Worm (Caenorhabditis elegans) whole organism, L3 larva: ENCODE data around the gene tig-2.

Source experiments
- ZK546.5 ChIP-seq: sonication (generic microtip); optimal IDR thresholded peaks from 2 replicates; lab custom pipeline; 2017; ENCODE audit warnings: missing biosample characterization, missing genetic modification characterization
- aly-2 ChIP-seq: fragments of 150-350 bp; optimal IDR thresholded peaks from 2 replicates; lab custom pipeline; 2014; ENCODE audit warnings: missing biosample characterization, missing genetic modification characterization
- ama-1 ChIP-seq: fragments of 150-350 bp; optimal IDR thresholded peaks from 2 replicates; lab custom pipeline; 2018
- ceh-16 ChIP-seq: sonication (generic microtip); optimal IDR thresholded peaks from 2 replicates; lab custom pipeline; 2017; ENCODE audit warnings: missing biosample characterization, missing genetic modification characterization
- ceh-28 ChIP-seq: fragments of 150-350 bp; optimal IDR thresholded peaks from 2 replicates; lab custom pipeline; 2014; ENCODE audit warnings: missing biosample characterization, missing genetic modification reagents, missing genetic modification characterization
- ceh-82 ChIP-seq: fragments of 150-350 bp; optimal IDR thresholded peaks from 2 replicates; lab custom pipeline; 2014; ENCODE audit warnings: missing biosample characterization, missing genetic modification characterization
- daf-12 ChIP-seq: fragments of 150-350 bp; optimal IDR thresholded peaks from 2 replicates; lab custom pipeline; 2014; ENCODE audit warnings: missing biosample characterization, missing genetic modification reagents, missing genetic modification characterization
- egl-5 ChIP-seq: fragments of 150-350 bp; optimal IDR thresholded peaks from 2 replicates; lab custom pipeline; 2017; ENCODE audit warnings: missing biosample characterization, missing genetic modification reagents, missing genetic modification characterization, inconsistent platforms
- elt-2 ChIP-seq: sonication (generic microtip); optimal IDR thresholded peaks from 2 replicates; lab custom pipeline; 2016; ENCODE audit warnings: missing genetic modification reagents, mild to moderate bottlenecking, missing genetic modification characterization, missing compliant biosample characterization
- elt-3 ChIP-seq, 3 experiments: fragments of 150-350 bp in 1 of 3; sonication (generic microtip) in 2 of 3; optimal IDR thresholded peaks; 2 replicates in 2 of 3; 4 replicates in 1 of 3; lab custom pipeline; 2014 to 2017; ENCODE audit warnings: missing biosample characterization in 3 of 3, missing genetic modification characterization in 3 of 3
- eor-1 ChIP-seq, 2 experiments: fragments of 150-350 bp; optimal IDR thresholded peaks; 2 replicates each; lab custom pipeline; 2014 to 2018; ENCODE audit warnings: missing biosample characterization in 2 of 2, missing genetic modification characterization in 2 of 2
- fkh-10 ChIP-seq: sonication (generic microtip); optimal IDR thresholded peaks from 2 replicates; lab custom pipeline; 2017; ENCODE audit warnings: missing biosample characterization, missing genetic modification reagents, missing genetic modification characterization
- fos-1 ChIP-seq: fragments of 150-350 bp; optimal IDR thresholded peaks from 2 replicates; lab custom pipeline; 2014; ENCODE audit warnings: missing biosample characterization, missing genetic modification characterization
- hmg-11 ChIP-seq: sonication (generic microtip); optimal IDR thresholded peaks from 2 replicates; lab custom pipeline; 2016; ENCODE audit warnings: missing genetic modification characterization, missing compliant biosample characterization
- jun-1 ChIP-seq: fragments of 150-350 bp; optimal IDR thresholded peaks from 2 replicates; lab custom pipeline; 2014; ENCODE audit warnings: missing biosample characterization, missing genetic modification reagents, missing genetic modification characterization
- lin-39 ChIP-seq: fragments of 150-350 bp; optimal IDR thresholded peaks from 2 replicates; lab custom pipeline; 2018; ENCODE audit warnings: missing biosample characterization, missing genetic modification reagents, missing genetic modification characterization
- lsy-12 ChIP-seq: sonication (generic microtip); optimal IDR thresholded peaks from 2 replicates; lab custom pipeline; 2016; ENCODE audit warnings: mild to moderate bottlenecking, missing genetic modification characterization, missing compliant biosample characterization
- mdl-1 ChIP-seq: fragments of 150-350 bp; optimal IDR thresholded peaks from 2 replicates; lab custom pipeline; 2014; ENCODE audit warnings: missing biosample characterization, missing genetic modification characterization
- mml-1 ChIP-seq: fragments of 150-350 bp; sonication (generic microtip); optimal IDR thresholded peaks from 3 replicates; lab custom pipeline; 2014; ENCODE audit warnings: missing biosample characterization, missing genetic modification characterization
- nhr-11 ChIP-seq: fragments of 150-350 bp; optimal IDR thresholded peaks from 2 replicates; lab custom pipeline; 2014; ENCODE audit warnings: missing biosample characterization, missing genetic modification characterization
- nhr-12 ChIP-seq: fragments of 150-350 bp; optimal IDR thresholded peaks from 2 replicates; lab custom pipeline; 2014; ENCODE audit warnings: missing biosample characterization, missing genetic modification characterization
- nhr-237 ChIP-seq: fragments of 150-350 bp; optimal IDR thresholded peaks from 2 replicates; lab custom pipeline; 2014; ENCODE audit warnings: missing biosample characterization, missing genetic modification characterization
- nhr-25 ChIP-seq: sonication (generic microtip); optimal IDR thresholded peaks from 2 replicates; lab custom pipeline; 2017; ENCODE audit warnings: missing biosample characterization, missing genetic modification characterization
- nhr-28 ChIP-seq: fragments of 150-350 bp; optimal IDR thresholded peaks from 2 replicates; lab custom pipeline; 2014; ENCODE audit warnings: missing biosample characterization, missing genetic modification characterization
- nhr-43 ChIP-seq: sonication (generic microtip); optimal IDR thresholded peaks from 2 replicates; lab custom pipeline; 2016; ENCODE audit warnings: mild to moderate bottlenecking, missing genetic modification characterization, missing compliant biosample characterization; ENCODE audit not compliant: poor library complexity, severe bottlenecking
- nhr-67 ChIP-seq: fragments of 150-350 bp; optimal IDR thresholded peaks from 2 replicates; lab custom pipeline; 2014; ENCODE audit warnings: missing biosample characterization, missing genetic modification characterization
- nhr-76 ChIP-seq: fragments of 150-350 bp; sonication (generic microtip); optimal IDR thresholded peaks from 5 replicates; lab custom pipeline; 2014; ENCODE audit warnings: missing biosample characterization, missing genetic modification characterization
- nhr-77 ChIP-seq: fragments of 150-350 bp; optimal IDR thresholded peaks from 2 replicates; lab custom pipeline; 2014; ENCODE audit warnings: missing biosample characterization, missing genetic modification characterization
- pha-4 ChIP-seq: fragments of 150-350 bp; optimal IDR thresholded peaks from 2 replicates; lab custom pipeline; 2014; ENCODE audit warnings: missing biosample characterization, missing genetic modification reagents, missing genetic modification characterization
- pqm-1 ChIP-seq: fragments of 150-350 bp; optimal IDR thresholded peaks from 2 replicates; lab custom pipeline; 2017; ENCODE audit warnings: missing biosample characterization, missing genetic modification characterization, inconsistent platforms
- sea-2 ChIP-seq: fragments of 150-350 bp; sonication (generic microtip); optimal IDR thresholded peaks from 4 replicates; lab custom pipeline; 2014; ENCODE audit warnings: missing biosample characterization, missing genetic modification reagents, missing genetic modification characterization
- skn-1 ChIP-seq: fragments of 150-350 bp; optimal IDR thresholded peaks from 2 replicates; lab custom pipeline; 2014; ENCODE audit warnings: missing biosample characterization, missing genetic modification characterization
- snpc-4 ChIP-seq: fragments of 150-350 bp; optimal IDR thresholded peaks from 2 replicates; lab custom pipeline; 2014; ENCODE audit warnings: missing biosample characterization, missing genetic modification characterization
- tbx-2 ChIP-seq: sonication (generic microtip); optimal IDR thresholded peaks from 2 replicates; lab custom pipeline; 2016; ENCODE audit warnings: mild to moderate bottlenecking, missing genetic modification characterization, missing compliant biosample characterization
- unc-39 ChIP-seq: sonication (generic microtip); optimal IDR thresholded peaks from 4 replicates; lab custom pipeline; 2017; ENCODE audit warnings: missing biosample characterization, missing genetic modification characterization
- unc-62 ChIP-seq: fragments of 150-350 bp; sonication (generic microtip); optimal IDR thresholded peaks from 4 replicates; lab custom pipeline; 2014; ENCODE audit warnings: missing biosample characterization, missing genetic modification reagents, missing genetic modification characterization
- zag-1 ChIP-seq: fragments of 150-350 bp; optimal IDR thresholded peaks from 2 replicates; lab custom pipeline; 2014; ENCODE audit warnings: missing biosample characterization, missing genetic modification characterization
- ztf-11 ChIP-seq: fragments of 150-350 bp; optimal IDR thresholded peaks from 2 replicates; lab custom pipeline; 2014; ENCODE audit warnings: missing biosample characterization, missing genetic modification characterization
- ztf-4 ChIP-seq: fragments of 150-350 bp; optimal IDR thresholded peaks from 2 replicates; lab custom pipeline; 2014; ENCODE audit warnings: missing biosample characterization, missing genetic modification characterization

tig-2 gene

DNA sequence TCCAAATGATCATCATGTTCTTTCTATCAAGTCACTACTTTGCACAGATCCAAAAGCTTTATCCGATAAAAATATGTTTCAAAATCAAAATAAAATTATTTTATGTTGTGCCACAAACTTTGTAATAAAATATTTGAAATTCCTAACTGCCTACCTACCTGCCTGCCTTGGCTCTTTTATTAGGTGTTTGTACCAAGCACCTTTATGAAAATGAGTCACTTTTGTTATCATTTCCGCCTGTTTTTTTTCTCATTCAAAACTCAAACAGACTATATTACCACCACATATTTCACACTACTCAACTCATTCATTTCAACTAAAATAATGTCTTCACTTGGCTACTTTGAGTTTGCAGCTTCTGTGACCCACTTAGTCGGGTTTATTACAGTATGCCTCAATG is 5.5 kb downstream of the tig-2 start, which contains the start of gene F39G3.4:
TSS of gene F39G3.4 (plus strand) at position 301 of the 400 bp plus-strand sequence.
- TF ChIP-seq nhr-237 (tag; lab: Kevin White, UChicago) (no peak), jun-1 (tag; lab: Kevin White, UChicago) (no peak), hmg-11 (tag; lab: Kevin White, UChicago) (no peak), nhr-76 (no peak), ceh-16 (tag; lab: Kevin White, UChicago) (no peak), nhr-12 (tag; lab: Kevin White, UChicago) (no peak), snpc-4 (tag; lab: Kevin White, UChicago) (no peak)

DNA sequence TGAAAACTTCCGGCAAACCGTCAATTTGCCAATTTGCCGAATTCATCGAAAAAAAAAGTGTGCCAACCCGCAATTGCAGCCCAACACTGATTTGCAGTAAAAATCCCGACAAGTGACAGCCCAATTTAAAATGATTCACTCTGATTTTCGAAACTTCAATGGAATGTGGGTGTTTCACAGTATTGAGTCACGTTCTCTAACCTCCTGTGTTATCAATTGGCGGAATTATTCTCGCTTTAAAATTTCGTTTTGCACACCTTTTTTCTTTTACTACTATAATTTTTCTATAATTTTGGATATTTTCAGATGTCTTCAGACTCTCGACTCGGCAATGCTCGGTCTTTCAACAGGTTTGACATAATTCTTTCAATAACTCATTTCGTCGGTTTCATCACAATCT is 7.6 kb downstream of the tig-2 start, which contains the start of gene F39G3.5:
TSS of gene F39G3.5 (plus strand) at position 301 of the 400 bp plus-strand sequence.
- TF ChIP-seq nhr-43 (tag; lab: Kevin White, UChicago) = no peak
- no peak for TF ChIP-seq tbx-2 (tag; lab: Kevin White, UChicago)
- TF ChIP-seq eor-1 (tag; optimal IDR thresholded peaks at IDR 0.05; lab: Kevin White, UChicago) = no peak
- no peak for TF ChIP-seq nhr-11 (tag; lab: Kevin White, UChicago)
- TF ChIP-seq ztf-4 (tag; lab: Kevin White, UChicago) = no peak
- no peak for TF ChIP-seq fos-1
- no peak for TF ChIP-seq zag-1
- no peak for TF ChIP-seq nhr-28
- no peak for TF ChIP-seq aly-2 (tag; lab: Kevin White, UChicago)
- TF ChIP-seq nhr-77 = no peak
- no peak for TF ChIP-seq skn-1 (tag; lab: Kevin White, UChicago)
- no peak for TF ChIP-seq snpc-4 (tag; lab: Kevin White, UChicago)
- no peak for TF ChIP-seq unc-62 (GFP tag; lab: Kevin White, UChicago)
- no peak for TF ChIP-seq ama-1
- no peak for TF ChIP-seq lsy-12 (tag; lab: Kevin White, UChicago)
- TF ChIP-seq mml-1 = no peak
- TF ChIP-seq sea-2 (GFP tag; lab: Kevin White, UChicago) = no peak

DNA sequence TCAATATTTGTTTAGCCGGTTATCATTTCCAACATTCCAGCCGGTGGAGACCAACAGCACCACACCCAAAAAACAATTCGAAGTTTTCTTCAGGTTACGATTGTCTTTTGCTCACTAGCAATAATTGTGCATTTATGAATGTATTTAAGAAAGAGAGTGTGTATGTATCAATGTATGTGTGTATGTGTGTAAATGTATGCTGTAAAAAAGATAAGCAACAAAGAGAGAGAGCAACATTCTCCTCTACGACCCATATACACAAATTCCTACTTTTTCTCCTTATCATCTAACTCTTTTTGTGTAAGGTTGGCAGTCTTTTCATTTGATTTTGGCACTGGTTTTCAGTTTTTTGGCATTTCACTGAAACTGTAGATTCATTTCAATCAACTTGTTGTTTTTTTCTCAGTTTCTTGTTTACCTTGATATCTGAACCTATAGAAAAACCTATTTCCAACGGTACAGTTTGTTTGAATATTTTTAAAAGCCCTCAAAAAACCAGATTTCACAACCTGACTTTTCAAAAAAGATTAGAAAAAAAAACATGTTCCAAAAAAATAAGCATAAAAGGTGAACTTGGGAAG is 9.0 kb downstream of the tig-2 start:
- no peak for TF ChIP-seq nhr-77
- TF ChIP-seq tbx-2 (tag; lab: Kevin White, UChicago) = no peak
- peak; percentile 86 for TF ChIP-seq pqm-1 (tag; lab: Kevin White, UChicago)
- TF ChIP-seq ama-1 = no peak
- TF ChIP-seq elt-2 = peak; percentile 83
- no peak for TF ChIP-seq nhr-25 (tag; lab: Kevin White, UChicago)
- TF ChIP-seq lin-39 (tag; lab: Kevin White, UChicago) = no peak
- TF ChIP-seq ztf-11 (tag; lab: Kevin White, UChicago) = no peak
- TF ChIP-seq ZK546.5 (tag; lab: Kevin White, UChicago) = no peak
- no peak for TF ChIP-seq fkh-10 (GFP tag; lab: Kevin White, UChicago)
- no peak for TF ChIP-seq mdl-1
- no peak for TF ChIP-seq ceh-82
- TF ChIP-seq jun-1 (tag; lab: Kevin White, UChicago) = no peak
- no peak for TF ChIP-seq nhr-28
- TF ChIP-seq nhr-11 (tag; lab: Kevin White, UChicago) = no peak
- TF ChIP-seq skn-1 (tag; lab: Kevin White, UChicago) = no peak
- TF ChIP-seq eor-1 (tag; optimal IDR thresholded peaks at IDR 0.05; lab: Kevin White, UChicago) = no peak
- no peak for TF ChIP-seq egl-5 (tag; lab: Kevin White, UChicago)
- no peak for TF ChIP-seq nhr-76
- TF ChIP-seq unc-39 = no peak
- TF ChIP-seq zag-1 = no peak
- TF ChIP-seq nhr-43 (tag; lab: Kevin White, UChicago) = no peak
- TF ChIP-seq pha-4 (tag; lab: Kevin White, UChicago) = peak; percentile 16

DNA sequence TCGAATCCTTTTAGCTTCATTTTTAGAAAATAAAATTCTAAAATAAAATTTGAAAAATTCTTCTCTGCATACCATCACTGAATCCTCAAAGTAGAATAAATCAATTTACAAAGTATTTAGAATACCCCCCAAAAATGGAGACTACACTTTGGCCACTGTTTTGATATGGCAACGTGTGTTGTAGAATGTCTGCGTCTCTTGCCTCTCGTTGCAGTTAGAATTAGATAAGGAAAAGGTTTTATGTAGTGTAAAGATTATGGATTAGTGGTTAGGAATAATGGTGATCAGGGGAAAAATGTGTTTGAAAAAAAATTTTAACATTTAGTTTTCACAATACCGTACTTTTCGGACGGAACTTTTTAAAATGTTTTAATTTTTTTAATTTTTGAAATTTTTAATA is 10.0 kb downstream of the tig-2 start, which contains the start of gene prx-6:
TSS of gene prx-6 (minus strand) at position 129 of the 400 bp plus-strand sequence.
- TF ChIP-seq elt-2 (peak; percentile 78), fos-1 (no peak), ama-1 (no peak), nhr-67 (tag; lab: Kevin White, UChicago) (no peak), lin-39 (tag; lab: Kevin White, UChicago) (no peak), daf-12 (no peak), nhr-25 (tag; lab: Kevin White, UChicago) (no peak), ceh-28 (tag; lab: Kevin White, UChicago) (no peak), nhr-237 (tag; lab: Kevin White, UChicago) (no peak), unc-39 (no peak), nhr-28 (no peak), pqm-1 (tag; lab: Kevin White, UChicago) (peak; percentile 50), elt-3 (tag; optimal IDR thresholded peaks at IDR 0.05; lab: Kevin White, UChicago) (no peak), fkh-10 (GFP tag; lab: Kevin White, UChicago) (no peak), ceh-82 (no peak), aly-2 (tag; lab: Kevin White, UChicago) (no peak)
